Worm (Caenorhabditis elegans): ENCODE measurements around the gene F20A1.2.

- TF ChIP-seq pha-4 (tag; optimal IDR thresholded peaks at IDR 0.05) = no peak
- no peak for TF ChIP-seq lin-13 (tag; optimal IDR thresholded peaks at IDR 0.05)
- TF ChIP-seq nhr-76 (tag; optimal IDR thresholded peaks at IDR 0.05) = no peak
- no peak for TF ChIP-seq lsy-2 (tag; optimal IDR thresholded peaks at IDR 0.05)
- TF ChIP-seq sptf-1 (tag; optimal IDR thresholded peaks at IDR 0.05) = no peak
- TF ChIP-seq unc-39 (tag; optimal IDR thresholded peaks at IDR 0.05) = no peak
- no peak for TF ChIP-seq sem-2 (GFP tag; optimal IDR thresholded peaks at IDR 0.05)
- no peak for TF ChIP-seq ceh-39 (tag; optimal IDR thresholded peaks at IDR 0.05)
Measured at ce11 chrV:7009461-7009860, 36.6 kb upstream of the F20A1.2 start, which contains the start of gene C33G8.2.

Data from whole organism, mixed stage, embryonic.